Worm (Caenorhabditis elegans): Measurements from ENCODE around the gene R11G1.7.

ce11 chrX:3705319-3705718 is 49.2 kb downstream of the R11G1.7 start:
- TF ChIP-seq skn-1 (tag; optimal IDR thresholded peaks at IDR 0.05) (no peak), nhr-12 (tag; optimal IDR thresholded peaks at IDR 0.05) (no peak), snpc-4 (tag; optimal IDR thresholded peaks at IDR 0.05) (no peak), ztf-1 (GFP tag; conservative IDR thresholded peaks at IDR 0.05) (no peak), nhr-25 (tag; optimal IDR thresholded peaks at IDR 0.05) (no peak), nhr-77 (tag; optimal IDR thresholded peaks at IDR 0.05) (no peak)
